Worm (Caenorhabditis elegans): ENCODE data around the gene rrf-3.

Gene rrf-3

ce11 chrII:8174148-8174547, 11.9 kb downstream of the rrf-3 start:
- TF ChIP-seq elt-2 (tag; optimal IDR thresholded peaks at IDR 0.05) (no peak), elt-3 (tag; optimal IDR thresholded peaks at IDR 0.05) (no peak), pqm-1 (tag; optimal IDR thresholded peaks at IDR 0.05) (no peak), daf-12 (tag; optimal IDR thresholded peaks at IDR 0.05) (no peak), unc-62 (GFP tag; optimal IDR thresholded peaks at IDR 0.05) (no peak), jun-1 (tag; optimal IDR thresholded peaks at IDR 0.05) (no peak), unc-39 (tag; optimal IDR thresholded peaks at IDR 0.05) (no peak)

- TF ChIP-seq ceh-82 (tag; optimal IDR thresholded peaks at IDR 0.05) = no peak
- TF ChIP-seq nhr-23 (tag; optimal IDR thresholded peaks at IDR 0.05) = no peak
- no peak for TF ChIP-seq nhr-11 (tag; optimal IDR thresholded peaks at IDR 0.05)
- TF ChIP-seq elt-3 (tag; optimal IDR thresholded peaks at IDR 0.05) = no peak
- TF ChIP-seq fos-1 (tag; optimal IDR thresholded peaks at IDR 0.05) = no peak
- no peak for TF ChIP-seq ztf-4 (tag; optimal IDR thresholded peaks at IDR 0.05)
- no peak for TF ChIP-seq ztf-11 (tag; optimal IDR thresholded peaks at IDR 0.05)
- no peak for TF ChIP-seq ZK546.5 (tag; optimal IDR thresholded peaks at IDR 0.05)
- TF ChIP-seq zag-1 (tag; optimal IDR thresholded peaks at IDR 0.05) = no peak
- TF ChIP-seq nhr-12 (tag; optimal IDR thresholded peaks at IDR 0.05) = no peak
- no peak for TF ChIP-seq daf-12 (tag; optimal IDR thresholded peaks at IDR 0.05)
- no peak for TF ChIP-seq nhr-67 (tag; optimal IDR thresholded peaks at IDR 0.05)
Measured at ce11 chrII:8177095-8177494, 14.8 kb downstream of the rrf-3 start, which contains the start of gene acr-14. TSS of gene acr-14 (minus strand) at chrII:8177195.

- TF ChIP-seq nhr-43 (tag; optimal IDR thresholded peaks at IDR 0.05; ENCODE audit: poor library complexity, severe bottlenecking) = no peak
- no peak for TF ChIP-seq zag-1 (tag; optimal IDR thresholded peaks at IDR 0.05)
- no peak for TF ChIP-seq unc-62 (GFP tag; optimal IDR thresholded peaks at IDR 0.05)
- no peak for TF ChIP-seq nhr-237 (tag; optimal IDR thresholded peaks at IDR 0.05)
- TF ChIP-seq nhr-77 (tag; optimal IDR thresholded peaks at IDR 0.05) = no peak
- TF ChIP-seq tbx-2 (tag; optimal IDR thresholded peaks at IDR 0.05) = no peak
- no peak for TF ChIP-seq ceh-16 (tag; optimal IDR thresholded peaks at IDR 0.05)
Measured at ce11 chrII:8178614-8179013, 16.3 kb downstream of the rrf-3 start.

- TF ChIP-seq ztf-4 (tag; optimal IDR thresholded peaks at IDR 0.05) (no peak), skn-1 (tag; optimal IDR thresholded peaks at IDR 0.05) (no peak), mdl-1 (tag; optimal IDR thresholded peaks at IDR 0.05) (no peak), lin-15B (tag; optimal IDR thresholded peaks at IDR 0.05) (no peak), R02D3.7 (tag; optimal IDR thresholded peaks at IDR 0.05) (no peak)
Measured at ce11 chrII:8180281-8180680, 18.0 kb downstream of the rrf-3 start, which contains the start of gene T05C12.4. TSS of gene T05C12.4 (minus strand) at chrII:8180381.

- no peak for TF ChIP-seq lin-39 (tag; optimal IDR thresholded peaks at IDR 0.05)
- no peak for TF ChIP-seq nhr-43 (tag; optimal IDR thresholded peaks at IDR 0.05; ENCODE audit: poor library complexity, severe bottlenecking)
- no peak for TF ChIP-seq pha-4 (tag; optimal IDR thresholded peaks at IDR 0.05)
- TF ChIP-seq nhr-25 (tag; optimal IDR thresholded peaks at IDR 0.05) = no peak
- TF ChIP-seq R02D3.7 (tag; optimal IDR thresholded peaks at IDR 0.05) = no peak
- TF ChIP-seq lin-15B (tag; optimal IDR thresholded peaks at IDR 0.05) = no peak
- no peak for TF ChIP-seq lsy-12 (tag; optimal IDR thresholded peaks at IDR 0.05)
- TF ChIP-seq skn-1 (tag; optimal IDR thresholded peaks at IDR 0.05) = no peak
- TF ChIP-seq nhr-11 (tag; optimal IDR thresholded peaks at IDR 0.05) = no peak
- no peak for TF ChIP-seq fkh-2 (tag; optimal IDR thresholded peaks at IDR 0.05)
- TF ChIP-seq zag-1 (tag; optimal IDR thresholded peaks at IDR 0.05) = no peak
- TF ChIP-seq aly-2 (tag; optimal IDR thresholded peaks at IDR 0.05) = no peak
- TF ChIP-seq egl-5 (tag; optimal IDR thresholded peaks at IDR 0.05) = no peak
- no peak for TF ChIP-seq elt-1 (tag; optimal IDR thresholded peaks at IDR 0.05)
- no peak for TF ChIP-seq tbx-2 (tag; optimal IDR thresholded peaks at IDR 0.05)
- no peak for TF ChIP-seq fkh-10 (GFP tag; optimal IDR thresholded peaks at IDR 0.05)
- no peak for TF ChIP-seq mml-1 (tag; optimal IDR thresholded peaks at IDR 0.05)
- TF ChIP-seq ceh-16 (tag; optimal IDR thresholded peaks at IDR 0.05) = no peak
Measured at ce11 chrII:8181437-8181836, 19.2 kb downstream of the rrf-3 start, which contains the start of gene dylt-3. TSS of gene dylt-3 (plus strand) at chrII:8181737.

All from whole organism, L3 larva.